Fruit fly (Drosophila melanogaster) whole organism, adult: ENCODE results near the gene Vha16-5.

Experiments used
- CG12768 ChIP-seq: fragments of 200-800 bp; sonication (Bioruptor generic); optimal IDR thresholded peaks from 2 replicates; lab custom pipeline; 2017; ENCODE audit warnings: missing biosample characterization, missing genetic modification characterization, mild to moderate bottlenecking, moderate library complexity, missing genetic modification reagents
- CG33017 ChIP-seq: fragments of 200-800 bp; sonication (Bioruptor generic); optimal IDR thresholded peaks from 2 replicates; lab custom pipeline; 2018; ENCODE audit warnings: missing biosample characterization, mild to moderate bottlenecking, missing genetic modification characterization, moderate library complexity
- CG5204 ChIP-seq: fragments of 200-800 bp; sonication (Bioruptor generic); optimal IDR thresholded peaks from 2 replicates; lab custom pipeline; 2016; ENCODE audit warnings: missing biosample characterization, missing genetic modification characterization
- CG7045 ChIP-seq: fragments of 200-800 bp; sonication (Bioruptor generic); optimal IDR thresholded peaks from 2 replicates; lab custom pipeline; 2017; ENCODE audit warnings: missing biosample characterization, mild to moderate bottlenecking, missing genetic modification characterization
- Mnt ChIP-seq: fragments of 200-800 bp; sonication (Bioruptor generic); optimal IDR thresholded peaks from 2 replicates; lab custom pipeline; 2016; ENCODE audit warnings: missing biosample characterization, mild to moderate bottlenecking, missing genetic modification characterization
- cnc ChIP-seq, 2 experiments: fragments of >200 bp; optimal IDR thresholded peaks; 2 replicates each; lab custom pipeline; 2017
- pad ChIP-seq: fragments of 200-800 bp; sonication (Bioruptor generic); optimal IDR thresholded peaks from 3 replicates; lab custom pipeline; 2017; ENCODE audit warnings: missing biosample characterization, missing genetic modification characterization, mild to moderate bottlenecking, moderate library complexity, missing genetic modification reagents
- toe ChIP-seq: fragments of 200-800 bp; sonication (Bioruptor generic); optimal IDR thresholded peaks from 2 replicates; lab custom pipeline; 2016; ENCODE audit warnings: missing biosample characterization, missing genetic modification characterization

DNA sequence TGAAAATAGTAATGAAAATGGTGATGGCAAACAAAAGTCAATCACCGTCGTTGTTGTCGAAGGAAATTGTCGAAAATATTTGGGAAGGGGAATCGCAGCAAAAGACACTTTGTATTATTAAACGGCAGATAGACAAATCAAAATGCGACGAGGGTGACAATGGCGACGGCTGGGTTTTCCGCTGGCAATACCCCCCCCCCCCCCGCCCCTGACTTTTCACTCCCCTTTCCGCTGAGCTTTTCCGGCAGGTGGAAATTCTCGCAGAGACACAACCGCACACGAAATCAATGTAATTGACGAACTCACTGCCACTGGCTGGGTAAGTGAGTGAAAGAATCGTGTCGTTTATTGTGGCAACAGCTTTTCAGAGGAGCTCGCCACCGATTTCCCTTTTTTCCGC lies 28.8 kb downstream of the Vha16-5 start:
- TF ChIP-seq cnc (optimal IDR thresholded peaks at IDR 0.05; lab: Kevin White, UChicago) (no peak), toe (no peak), CG5204 (GFP tag; lab: Kevin White, UChicago) (no peak), pad (GFP tag; lab: Kevin White, UChicago) (no peak), CG33017 (tag; lab: Kevin White, UChicago) (no peak), CG7045 (GFP tag; lab: Kevin White, UChicago) (no peak), Mnt (GFP tag; lab: Kevin White, UChicago) (no peak), CG12768 (no peak)
